Worm (Caenorhabditis elegans): ENCODE results near the gene F58H7.1.

ce11 chrIV:945601-946000 is 10.0 kb upstream of the F58H7.1 start, which contains the start of gene faah-3:
- TF ChIP-seq Y22D7AL.16 (tag; optimal IDR thresholded peaks at IDR 0.05) (no peak), elt-2 (tag; optimal IDR thresholded peaks at IDR 0.05) (peak; percentile 81), rnt-1 (tag; optimal IDR thresholded peaks at IDR 0.05) (no peak)
